Fruit fly (Drosophila melanogaster): Measurements from ENCODE around the gene TbCMF46.

DNA sequence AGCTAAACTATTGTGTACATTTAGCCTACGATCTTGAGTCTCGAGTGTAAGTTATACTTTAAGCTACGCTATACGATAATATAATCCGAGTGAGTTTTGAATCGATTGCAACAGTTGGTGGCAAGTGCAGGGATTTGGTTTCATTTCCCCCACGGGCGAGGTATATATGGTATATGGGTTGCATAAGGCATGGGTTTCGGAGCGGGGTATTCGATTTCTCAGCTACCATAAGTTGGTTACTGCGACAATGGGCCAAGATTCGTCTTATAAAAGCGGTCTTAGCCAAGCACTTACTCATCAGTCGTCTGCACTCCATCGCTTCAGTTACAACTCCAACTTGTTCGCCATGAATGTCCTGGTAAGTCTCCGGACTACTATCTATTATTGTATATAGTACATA lies 5.6 kb upstream of the TbCMF46 start, which contains the start of gene CG42367:
- TF ChIP-seq EcR (GFP tag; optimal IDR thresholded peaks at IDR 0.05) (no peak), psq (optimal IDR thresholded peaks at IDR 0.05) (no peak), pan (optimal IDR thresholded peaks at IDR 0.05) (no peak)

Data from whole organism.